Fruit fly (Drosophila melanogaster) whole organism, pupa: ENCODE data around the gene Nup205.

ENCODE experiments used
- CG12605 ChIP-seq: fragments of 200-800 bp; sonication (Bioruptor generic); IDR thresholded peaks from 2 replicates; pipeline ENCODE4 v1.3.6; 2022; ENCODE audit warnings: missing biosample characterization, missing genetic modification characterization
- CG13204 ChIP-seq: fragments of 200-800 bp; sonication (Bioruptor generic); optimal IDR thresholded peaks from 2 replicates; lab custom pipeline; 2018; ENCODE audit warnings: missing biosample characterization, mild to moderate bottlenecking, missing genetic modification characterization, moderate library complexity
- CG32121 ChIP-seq: fragments of 200-800 bp; sonication (Bioruptor generic); IDR thresholded peaks from 2 replicates; pipeline ENCODE4 v1.3.6; 2022; ENCODE audit warnings: missing biosample characterization, missing genetic modification characterization
- CG4496 ChIP-seq: fragments of 200-800 bp; sonication (Bioruptor generic); IDR thresholded peaks from 3 replicates; pipeline ENCODE4 v1.3.6; 2022; ENCODE audit warnings: missing biosample characterization, missing genetic modification characterization
- CG8159 ChIP-seq: fragments of 200-800 bp; sonication (Bioruptor generic); optimal IDR thresholded peaks from 3 replicates; lab custom pipeline; 2018; ENCODE audit warnings: missing biosample characterization, mild to moderate bottlenecking, missing genetic modification characterization, moderate library complexity
- CG9948 ChIP-seq: fragments of 200-800 bp; sonication (Bioruptor generic); optimal IDR thresholded peaks from 2 replicates; lab custom pipeline; 2018; ENCODE audit warnings: missing biosample characterization, mild to moderate bottlenecking, missing genetic modification characterization, moderate library complexity
- EcR ChIP-seq: fragments of 200-800 bp; sonication (Bioruptor generic); optimal IDR thresholded peaks from 3 replicates; lab custom pipeline; 2019; ENCODE audit warnings: missing biosample characterization, missing genetic modification characterization, mild to moderate bottlenecking, moderate library complexity, missing genetic modification reagents
- Snoo ChIP-seq: fragments of 200-800 bp; sonication (Bioruptor generic); optimal IDR thresholded peaks from 3 replicates; lab custom pipeline; 2017; ENCODE audit warnings: missing biosample characterization, mild to moderate bottlenecking, missing genetic modification characterization, inconsistent platforms
- gl ChIP-seq: fragments of 200-800 bp; sonication (Bioruptor generic); optimal IDR thresholded peaks from 2 replicates; lab custom pipeline; 2018; ENCODE audit warnings: missing biosample characterization, mild to moderate bottlenecking, missing genetic modification characterization
- rn ChIP-seq: fragments of 200-800 bp; sonication (Bioruptor generic); IDR thresholded peaks from 2 replicates; pipeline ENCODE4 v1.3.6; 2022; ENCODE audit warnings: missing biosample characterization, missing genetic modification characterization

DNA sequence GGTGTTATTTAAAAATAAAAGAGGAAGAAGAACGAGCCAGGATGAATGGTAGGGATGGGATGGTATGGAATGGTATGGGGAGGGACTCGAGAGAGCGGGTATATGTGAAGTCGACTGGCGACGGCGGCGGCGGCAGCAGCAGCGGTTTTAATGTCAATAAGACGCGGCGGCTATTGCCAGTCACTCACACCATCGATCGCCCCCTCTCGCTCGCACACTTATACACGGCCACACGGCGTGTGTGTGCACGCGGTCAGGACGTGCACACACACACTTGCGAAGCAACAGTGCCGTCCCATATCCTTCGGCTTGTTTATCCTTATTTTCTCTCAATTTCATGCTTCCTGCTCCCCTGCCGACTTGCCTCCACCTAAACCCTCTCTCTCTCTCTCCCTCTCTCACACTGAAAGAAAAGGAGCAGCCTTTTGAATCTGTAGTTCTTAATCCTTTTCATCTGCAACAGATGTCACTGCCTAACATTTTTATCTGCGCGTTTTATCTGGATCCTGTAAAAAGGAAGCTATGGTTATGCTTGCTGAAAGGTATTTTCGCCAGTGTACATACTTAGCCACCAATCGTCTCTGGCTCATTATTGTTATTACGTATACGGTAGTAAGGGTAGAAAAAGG is 37.2 kb downstream of the Nup205 start:
- TF ChIP-seq rn (no peak), Snoo (tag; lab: Kevin White, UChicago) (peak; percentile 70), CG8159 (peak; percentile 74), CG9948 (tag; lab: Kevin White, UChicago) (peak; percentile 73), CG32121 (GFP tag; lab: Robert Waterston, UW) (0 out of 2 replicates have a peak, but pooled peaks have one; percentile 28), EcR (GFP tag; lab: Kevin White, UChicago) (no peak), gl (tag; lab: Kevin White, UChicago) (peak; percentile 58), CG12605 (no peak), CG13204 (peak; percentile 23), CG4496 (GFP tag; lab: Robert Waterston, UW) (peak; percentile 30; the same call in 1 of the 3 replicates)
